Fruit fly (Drosophila melanogaster): ENCODE results near the gene Rab11.
A peak's percentile ranks its signal among the peaks of the same experiment; 100 is the strongest.

Gene Rab11

DNA sequence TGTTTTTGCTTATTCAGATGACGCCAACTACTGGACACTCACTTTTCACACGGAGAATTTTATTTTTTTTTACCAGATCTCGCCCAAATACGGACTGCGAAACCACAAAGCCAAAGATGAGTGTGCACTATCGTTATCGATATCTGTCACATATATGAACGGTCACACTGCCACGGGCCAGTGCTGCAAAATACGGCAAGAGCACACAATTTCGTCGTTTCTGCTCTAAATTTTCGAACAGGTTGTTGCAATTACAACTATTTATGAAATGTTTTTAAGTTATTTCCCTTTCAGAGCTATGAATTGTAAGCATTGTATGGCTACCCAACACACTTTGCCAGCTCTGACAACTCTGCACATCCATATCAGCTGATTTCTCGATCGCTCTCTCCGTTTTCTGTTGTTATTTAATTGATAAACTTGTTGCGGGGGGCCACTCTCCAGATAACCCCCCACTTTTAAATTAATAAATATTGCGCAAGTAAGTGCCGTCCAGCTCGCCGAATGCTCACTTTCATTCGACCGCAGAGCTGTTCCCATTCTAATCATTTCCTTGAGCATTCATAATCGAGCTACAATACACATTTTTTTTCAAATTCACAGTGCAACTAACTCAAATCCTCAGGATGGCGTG, 16.3 kb downstream of the Rab11 start, which contains the start of the genes slmb and CG5793 (continued):
- TF ChIP-seq Ravus (GFP tag; IDR thresholded peaks at IDR 0.05) (no peak), CG32772 (GFP tag; IDR thresholded peaks at IDR 0.05) (no peak), CG17359 (tag; optimal IDR thresholded peaks at IDR 0.05) (no peak), CG12071 (GFP tag; optimal IDR thresholded peaks at IDR 0.05) (no peak), TFAM (GFP tag; optimal IDR thresholded peaks at IDR 0.05) (no peak), E2f2 (GFP tag; IDR thresholded peaks at IDR 0.05) (peak; percentile 63), CG31365 (tag; optimal IDR thresholded peaks at IDR 0.05) (no peak), CG8388 (GFP tag; optimal IDR thresholded peaks at IDR 0.05) (no peak), lbe (GFP tag; optimal IDR thresholded peaks at IDR 0.05) (no peak), sens (GFP tag) (peak; percentile 90), CG9609 (GFP tag; optimal IDR thresholded peaks at IDR 0.05) (peak; percentile 43), ac (GFP tag; optimal IDR thresholded peaks at IDR 0.05) (no peak), pb (GFP tag; optimal IDR thresholded peaks at IDR 0.05) (no peak), ara (GFP tag; IDR thresholded peaks at IDR 0.05) (no peak), CG10462 (GFP tag; optimal IDR thresholded peaks at IDR 0.05) (no peak), hb (GFP tag; IDR thresholded peaks at IDR 0.05; ENCODE audit: partially characterized antibody) (no peak), Usf (GFP tag; optimal IDR thresholded peaks at IDR 0.05) (no peak), exex (tag; optimal IDR thresholded peaks at IDR 0.05) (no peak), CG32767 (GFP tag; IDR thresholded peaks at IDR 0.05) (no peak), tup (GFP tag; optimal IDR thresholded peaks at IDR 0.05) (no peak), CG10366 (GFP tag; IDR thresholded peaks at IDR 0.05) (peak; percentile 29; the same call in 1 of the 2 replicates), caup (GFP tag; optimal IDR thresholded peaks at IDR 0.05; ENCODE audit: severe bottlenecking) (peak; percentile 42), CG2199 (GFP tag; IDR thresholded peaks at IDR 0.05) (no peak), Nf-YB (GFP tag; optimal IDR thresholded peaks at IDR 0.05) (no peak), Gug (GFP tag; IDR thresholded peaks at IDR 0.05) (no peak), CHES-1-like (GFP tag; optimal IDR thresholded peaks at IDR 0.05) (peak; percentile 74), knrl (GFP tag; IDR thresholded peaks at IDR 0.05; ENCODE audit: partially characterized antibody) (peak; percentile 65), CG12744 (GFP tag; optimal IDR thresholded peaks at IDR 0.05) (no peak), lola (GFP tag; optimal IDR thresholded peaks at IDR 0.05) (no peak), shn (GFP tag; optimal IDR thresholded peaks at IDR 0.05) (peak; percentile 72), lab (GFP tag; optimal IDR thresholded peaks at IDR 0.05) (no peak), CG1529 (GFP tag; optimal IDR thresholded peaks at IDR 0.05) (no peak), Bgb (GFP tag; IDR thresholded peaks at IDR 0.05; ENCODE audit: partially characterized antibody) (peak; percentile 59), CG12659 (GFP tag; optimal IDR thresholded peaks at IDR 0.05) (peak; percentile 81), CG17802 (tag; optimal IDR thresholded peaks at IDR 0.05) (no peak), sens-2 (GFP tag; IDR thresholded peaks at IDR 0.05) (no peak), ash1 (GFP tag; optimal IDR thresholded peaks at IDR 0.05) (no peak), Sin3A (optimal IDR thresholded peaks at IDR 0.05) (peak; percentile 94), CG31441 (GFP tag; IDR thresholded peaks at IDR 0.05) (no peak), H2.0 (GFP tag; IDR thresholded peaks at IDR 0.05) (no peak), CG7839 (tag; optimal IDR thresholded peaks at IDR 0.05) (no peak), wor (GFP tag; IDR thresholded peaks at IDR 0.05) (no peak), cas (GFP tag; IDR thresholded peaks at IDR 0.05) (no peak), twi (tag; optimal IDR thresholded peaks at IDR 0.05) (no peak), Dek (tag; optimal IDR thresholded peaks at IDR 0.05) (no peak), so (GFP tag; IDR thresholded peaks at IDR 0.05) (no peak), CG4404 (GFP tag; IDR thresholded peaks at IDR 0.05) (no peak), Taf1 (GFP tag; IDR thresholded peaks at IDR 0.05) (no peak), CG11398 (GFP tag; optimal IDR thresholded peaks at IDR 0.05) (no peak), ttk (GFP tag; IDR thresholded peaks at IDR 0.05) (no peak), Hmr (GFP tag; optimal IDR thresholded peaks at IDR 0.05) (no peak)

Measured in whole organism, embryonic.